Worm (Caenorhabditis elegans) whole organism, mixed stage, embryonic: ENCODE measurements around the gene tag-243.

ENCODE experiments used
- bed-3 ChIP-seq: fragments of 200-800 bp; sonication (Bioruptor generic); optimal IDR thresholded peaks from 3 replicates; lab custom pipeline; 2018; ENCODE audit warnings: mild to moderate bottlenecking, missing genetic modification characterization, moderate library complexity, missing compliant biosample characterization
- ceh-43 ChIP-seq: fragments of 200-800 bp; sonication (Bioruptor generic); optimal IDR thresholded peaks from 2 replicates; lab custom pipeline; 2018; ENCODE audit warnings: mild to moderate bottlenecking, missing genetic modification characterization, moderate library complexity, missing compliant biosample characterization
- ces-1 ChIP-seq: fragments of 150-350 bp; optimal IDR thresholded peaks from 2 replicates; lab custom pipeline; 2014; ENCODE audit warnings: missing biosample characterization, missing genetic modification reagents, missing genetic modification characterization
- elt-3 ChIP-seq: fragments of 150-350 bp; optimal IDR thresholded peaks from 2 replicates; lab custom pipeline; 2014; ENCODE audit warnings: missing biosample characterization, missing genetic modification characterization
- mep-1 ChIP-seq: fragments of 150-350 bp; optimal IDR thresholded peaks from 2 replicates; lab custom pipeline; 2017; ENCODE audit warnings: missing biosample characterization, missing genetic modification reagents, missing genetic modification characterization, inconsistent platforms
- nhr-237 ChIP-seq: fragments of 150-350 bp; optimal IDR thresholded peaks from 2 replicates; lab custom pipeline; 2014; ENCODE audit warnings: missing biosample characterization, missing genetic modification characterization
- snpc-4 ChIP-seq: fragments of 150-350 bp; optimal IDR thresholded peaks from 2 replicates; lab custom pipeline; 2014; ENCODE audit warnings: missing biosample characterization, missing genetic modification characterization
- tbx-8 ChIP-seq: fragments of 200-800 bp; sonication (Bioruptor generic); optimal IDR thresholded peaks from 2 replicates; lab custom pipeline; 2018; ENCODE audit warnings: mild to moderate bottlenecking, missing genetic modification characterization, moderate library complexity, missing compliant biosample characterization
- unc-62 ChIP-seq: fragments of 150-350 bp; optimal IDR thresholded peaks from 2 replicates; lab custom pipeline; 2014; ENCODE audit warnings: missing biosample characterization, missing genetic modification reagents, missing genetic modification characterization

DNA sequence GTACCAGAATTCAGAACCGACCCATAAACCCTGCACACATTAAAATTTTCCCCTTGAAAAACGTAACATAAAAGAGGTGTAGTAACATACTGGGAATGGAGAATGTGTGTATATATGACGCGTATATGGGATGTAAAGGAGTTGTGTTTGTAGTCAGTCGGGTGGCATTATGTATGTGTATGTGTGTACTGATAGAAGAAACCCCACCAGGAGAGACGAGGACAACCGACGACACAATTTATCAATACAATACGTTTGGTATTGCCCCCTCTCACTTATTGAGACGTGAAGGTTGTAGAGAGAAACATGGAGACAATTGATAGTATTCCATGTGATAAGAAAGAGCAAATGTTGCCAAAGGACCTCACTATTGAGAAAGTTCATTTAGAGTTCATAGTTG, 20.2 kb downstream of the tag-243 start:
- TF ChIP-seq unc-62 (GFP tag; lab: Kevin White, UChicago) (no peak), elt-3 (tag; lab: Kevin White, UChicago) (no peak), nhr-237 (tag; lab: Kevin White, UChicago) (no peak), ceh-43 (GFP tag; lab: Kevin White, UChicago) (no peak), snpc-4 (tag; lab: Kevin White, UChicago) (no peak), tbx-8 (GFP tag; lab: Kevin White, UChicago) (no peak), ces-1 (GFP tag; lab: Kevin White, UChicago) (no peak), bed-3 (GFP tag; lab: Kevin White, UChicago) (no peak), mep-1 (tag; lab: Kevin White, UChicago) (no peak)
